Worm (Caenorhabditis elegans): ENCODE measurements around the gene mfsd-13.2.
A peak's percentile ranks its signal among the peaks of the same experiment; 100 is the strongest.

Gene mfsd-13.2

ce11 chrII:7157415-7157814 is 8.2 kb downstream of the mfsd-13.2 start:
- TF ChIP-seq lsy-12 (tag; optimal IDR thresholded peaks at IDR 0.05) (no peak), skn-1 (tag; optimal IDR thresholded peaks at IDR 0.05) (no peak), elt-3 (tag; optimal IDR thresholded peaks at IDR 0.05) (no peak), pha-4 (tag; optimal IDR thresholded peaks at IDR 0.05) (peak; percentile 64), nhr-77 (tag; optimal IDR thresholded peaks at IDR 0.05) (no peak), fkh-2 (tag; optimal IDR thresholded peaks at IDR 0.05) (no peak), ceh-9 (tag; optimal IDR thresholded peaks at IDR 0.05) (no peak), sea-2 (GFP tag; optimal IDR thresholded peaks at IDR 0.05) (no peak), tbx-2 (tag; optimal IDR thresholded peaks at IDR 0.05) (no peak), nhr-23 (tag; optimal IDR thresholded peaks at IDR 0.05) (peak; percentile 18), fos-1 (tag; optimal IDR thresholded peaks at IDR 0.05) (peak; percentile 6), jun-1 (tag; optimal IDR thresholded peaks at IDR 0.05) (peak; percentile 54), fkh-10 (GFP tag; optimal IDR thresholded peaks at IDR 0.05) (no peak), elt-2 (tag; optimal IDR thresholded peaks at IDR 0.05) (peak; percentile 89), pqm-1 (tag; optimal IDR thresholded peaks at IDR 0.05) (peak; percentile 50), lin-39 (tag; optimal IDR thresholded peaks at IDR 0.05) (no peak), nhr-12 (tag; optimal IDR thresholded peaks at IDR 0.05) (no peak), ceh-28 (tag; optimal IDR thresholded peaks at IDR 0.05) (peak; percentile 42), elt-1 (tag; optimal IDR thresholded peaks at IDR 0.05) (no peak), ceh-82 (tag; optimal IDR thresholded peaks at IDR 0.05) (no peak), nhr-25 (tag; optimal IDR thresholded peaks at IDR 0.05) (peak; percentile 0), nhr-76 (tag; optimal IDR thresholded peaks at IDR 0.05) (no peak)

DNA sequence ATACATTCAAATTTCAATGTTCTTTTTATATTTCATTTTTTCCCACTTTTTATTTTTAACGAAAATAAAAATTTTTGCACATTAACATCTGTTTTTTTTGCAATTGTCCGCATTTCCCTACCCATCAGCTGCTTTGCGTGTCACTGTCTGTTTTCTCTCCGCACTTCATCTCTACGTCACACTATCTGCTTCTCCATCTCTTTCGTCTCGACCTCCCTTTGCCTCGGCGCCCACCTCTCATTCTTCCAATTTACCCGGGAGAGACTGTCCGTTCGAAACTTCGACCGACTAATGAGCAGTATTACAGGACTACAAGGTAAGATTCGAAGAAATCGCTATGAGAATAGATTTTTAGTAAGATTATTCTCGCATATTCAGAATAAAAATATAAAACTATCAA is 10.3 kb downstream of the mfsd-13.2 start, which contains the start of gene C27H5.2:
TSS of gene C27H5.2 (plus strand) at position 190 of the 400 bp plus-strand sequence.
- no peak for TF ChIP-seq sea-2 (GFP tag; optimal IDR thresholded peaks at IDR 0.05)
- TF ChIP-seq elt-2 (tag; optimal IDR thresholded peaks at IDR 0.05): peak; percentile 20
- TF ChIP-seq unc-39 (tag; optimal IDR thresholded peaks at IDR 0.05): no peak
- peak; percentile 27 for TF ChIP-seq ama-1 (optimal IDR thresholded peaks at IDR 0.05)
- no peak for TF ChIP-seq nhr-237 (tag; optimal IDR thresholded peaks at IDR 0.05)
- peak; percentile 13 for TF ChIP-seq nhr-25 (tag; optimal IDR thresholded peaks at IDR 0.05)
- TF ChIP-seq fos-1 (tag; optimal IDR thresholded peaks at IDR 0.05): no peak
- TF ChIP-seq fkh-2 (tag; optimal IDR thresholded peaks at IDR 0.05): no peak

DNA sequence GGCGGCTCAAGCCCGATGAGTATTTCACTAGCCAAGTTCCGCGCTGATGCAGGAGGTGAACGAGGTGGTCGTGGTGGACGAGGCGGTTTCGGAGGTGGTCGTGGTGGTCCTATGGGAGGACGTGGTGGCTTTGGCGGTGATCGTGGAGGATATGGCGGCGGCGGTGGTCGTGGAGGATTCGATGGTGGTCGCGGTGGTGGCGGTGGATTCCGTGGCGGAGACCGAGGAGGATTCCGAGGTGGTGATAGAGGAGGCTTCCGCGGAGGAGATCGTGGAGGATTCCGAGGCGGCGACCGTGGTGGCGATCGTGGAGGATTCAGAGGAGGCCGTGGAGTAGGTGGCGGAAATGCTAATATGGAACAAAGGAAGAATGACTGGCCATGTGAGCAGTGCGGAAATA is 10.9 kb downstream of the mfsd-13.2 start:
- TF ChIP-seq elt-2 (tag; optimal IDR thresholded peaks at IDR 0.05) (no peak), ceh-28 (tag; optimal IDR thresholded peaks at IDR 0.05) (no peak), eor-1 (tag; optimal IDR thresholded peaks at IDR 0.05) (no peak), unc-62 (GFP tag; optimal IDR thresholded peaks at IDR 0.05) (no peak), hmg-11 (tag; optimal IDR thresholded peaks at IDR 0.05) (no peak), nhr-43 (tag; optimal IDR thresholded peaks at IDR 0.05; ENCODE audit: poor library complexity, severe bottlenecking) (no peak), ztf-11 (tag; optimal IDR thresholded peaks at IDR 0.05) (no peak), fos-1 (tag; optimal IDR thresholded peaks at IDR 0.05) (no peak)

- no peak for TF ChIP-seq nhr-237 (tag; optimal IDR thresholded peaks at IDR 0.05)
- TF ChIP-seq fkh-2 (tag; optimal IDR thresholded peaks at IDR 0.05): no peak
- peak in 1 of 3 experiments; percentile 66 for TF ChIP-seq elt-3 (tag; optimal IDR thresholded peaks at IDR 0.05)
- TF ChIP-seq lin-15B (tag; optimal IDR thresholded peaks at IDR 0.05): peak; percentile 91
- TF ChIP-seq unc-62 (GFP tag; optimal IDR thresholded peaks at IDR 0.05): peak; percentile 26
- TF ChIP-seq ceh-28 (tag; optimal IDR thresholded peaks at IDR 0.05): peak; percentile 86
- no peak for TF ChIP-seq sea-2 (GFP tag; optimal IDR thresholded peaks at IDR 0.05)
- no peak for TF ChIP-seq fos-1 (tag; optimal IDR thresholded peaks at IDR 0.05)
- TF ChIP-seq jun-1 (tag; optimal IDR thresholded peaks at IDR 0.05): peak; percentile 93
- peak; percentile 94 for TF ChIP-seq tbx-2 (tag; optimal IDR thresholded peaks at IDR 0.05)
- peak; percentile 59 for TF ChIP-seq ZK546.5 (tag; optimal IDR thresholded peaks at IDR 0.05)
- TF ChIP-seq pha-4 (tag; optimal IDR thresholded peaks at IDR 0.05): peak; percentile 99
- peak; percentile 98 for TF ChIP-seq skn-1 (tag; optimal IDR thresholded peaks at IDR 0.05)
- TF ChIP-seq ztf-11 (tag; optimal IDR thresholded peaks at IDR 0.05): no peak
- no peak for TF ChIP-seq nhr-76 (tag; optimal IDR thresholded peaks at IDR 0.05)
- TF ChIP-seq ceh-82 (tag; optimal IDR thresholded peaks at IDR 0.05): peak; percentile 62
- peak; percentile 86 for TF ChIP-seq R02D3.7 (tag; optimal IDR thresholded peaks at IDR 0.05)
- TF ChIP-seq egl-27 (tag; optimal IDR thresholded peaks at IDR 0.05): peak; percentile 68
- TF ChIP-seq daf-12 (tag; optimal IDR thresholded peaks at IDR 0.05): no peak
- no peak for TF ChIP-seq mml-1 (tag; optimal IDR thresholded peaks at IDR 0.05)
- TF ChIP-seq egl-5 (tag; optimal IDR thresholded peaks at IDR 0.05): peak; percentile 77
- TF ChIP-seq aly-2 (tag; optimal IDR thresholded peaks at IDR 0.05): peak; percentile 61
- peak; percentile 96 for TF ChIP-seq nhr-25 (tag; optimal IDR thresholded peaks at IDR 0.05)
- TF ChIP-seq nhr-67 (tag; optimal IDR thresholded peaks at IDR 0.05): no peak
- peak; percentile 94 for TF ChIP-seq nfya-1 (tag; optimal IDR thresholded peaks at IDR 0.05; ENCODE audit: insufficient read depth)
- TF ChIP-seq elt-1 (tag; optimal IDR thresholded peaks at IDR 0.05): peak; percentile 22
- no peak for TF ChIP-seq ceh-16 (tag; optimal IDR thresholded peaks at IDR 0.05)
- peak; percentile 87 for TF ChIP-seq lin-39 (tag; optimal IDR thresholded peaks at IDR 0.05)
- no peak for TF ChIP-seq nhr-12 (tag; optimal IDR thresholded peaks at IDR 0.05)
- peak; percentile 96 for TF ChIP-seq nhr-43 (tag; optimal IDR thresholded peaks at IDR 0.05; ENCODE audit: poor library complexity, severe bottlenecking)
- peak; percentile 93 for TF ChIP-seq lsy-12 (tag; optimal IDR thresholded peaks at IDR 0.05)
- no peak for TF ChIP-seq ceh-9 (tag; optimal IDR thresholded peaks at IDR 0.05)
- peak; percentile 95 for TF ChIP-seq hmg-11 (tag; optimal IDR thresholded peaks at IDR 0.05)
- peak; percentile 74 for TF ChIP-seq zag-1 (tag; optimal IDR thresholded peaks at IDR 0.05)
Measured at ce11 chrII:7151969-7152631, 13.5 kb downstream of the mfsd-13.2 start, which contains the start of gene fust-1. Gene fust-1, plus strand, starts transcription at chrII:7152581.

All from whole organism, L3 larva.